Worm (Caenorhabditis elegans): ENCODE results near the gene madf-1.

ce11 chrIV:854357-855269, 22.9 kb upstream of the madf-1 start, which contains the start of the genes lem-4 and Y55F3BR.11:
- no peak for TF ChIP-seq him-1 (tag; optimal IDR thresholded peaks at IDR 0.05)
- no peak for TF ChIP-seq dao-5 (tag; optimal IDR thresholded peaks at IDR 0.05)
